Fruit fly (Drosophila melanogaster) whole organism, embryonic: Measurements from ENCODE around the gene Ir31a.

ENCODE experiments used
- ATbp ChIP-seq: fragments of 200-800 bp; sonication (Bioruptor generic); optimal IDR thresholded peaks from 2 replicates; lab custom pipeline; 2017; ENCODE audit warnings: missing biosample characterization, mild to moderate bottlenecking, missing genetic modification characterization, missing genetic modification reagents
- CG10274 ChIP-seq: fragments of 200-800 bp; sonication (Bioruptor generic); optimal IDR thresholded peaks from 3 replicates; lab custom pipeline; 2017; ENCODE audit warnings: missing biosample characterization, mild to moderate bottlenecking, missing genetic modification characterization
- CG10543 ChIP-seq: fragments of 200-800 bp; sonication (Bioruptor generic); optimal IDR thresholded peaks from 3 replicates; lab custom pipeline; 2017; ENCODE audit warnings: missing biosample characterization, mild to moderate bottlenecking, missing genetic modification characterization, moderate library complexity
- CG10979 ChIP-seq: fragments of 200-800 bp; sonication (Bioruptor generic); optimal IDR thresholded peaks from 2 replicates; lab custom pipeline; 2018; ENCODE audit warnings: missing biosample characterization, mild to moderate bottlenecking, missing genetic modification characterization, moderate library complexity
- CG11456 ChIP-seq: fragments of 200-800 bp; sonication (Bioruptor generic); IDR thresholded peaks from 3 replicates; pipeline ENCODE4 v1.3.6; 2022; ENCODE audit warnings: missing biosample characterization, missing genetic modification characterization
- CG12942 ChIP-seq: fragments of 200-800 bp; sonication (Bioruptor generic); optimal IDR thresholded peaks from 3 replicates; lab custom pipeline; 2016; ENCODE audit warnings: missing biosample characterization, missing genetic modification characterization
- CG14050 ChIP-seq: fragments of 200-800 bp; sonication (Bioruptor generic); IDR thresholded peaks from 3 replicates; pipeline ENCODE4 v1.3.6; 2022; ENCODE audit warnings: missing biosample characterization, missing genetic modification characterization
- CG15011 ChIP-seq: fragments of 200-800 bp; sonication (Bioruptor generic); optimal IDR thresholded peaks from 3 replicates; lab custom pipeline; 2018; ENCODE audit warnings: missing biosample characterization, mild to moderate bottlenecking, missing genetic modification characterization
- CG1603 ChIP-seq: fragments of 200-800 bp; sonication (Bioruptor generic); optimal IDR thresholded peaks from 2 replicates; lab custom pipeline; 2019; ENCODE audit warnings: missing biosample characterization, mild to moderate bottlenecking, missing genetic modification characterization, moderate library complexity
- CG17186 ChIP-seq: fragments of 200-800 bp; sonication (Bioruptor generic); optimal IDR thresholded peaks from 3 replicates; lab custom pipeline; 2017; ENCODE audit warnings: missing biosample characterization, missing genetic modification reagents, missing genetic modification characterization
- CG17612 ChIP-seq: fragments of 200-800 bp; sonication (Bioruptor generic); IDR thresholded peaks from 2 replicates; pipeline ENCODE4 v1.3.6; 2022; ENCODE audit warnings: missing biosample characterization, missing genetic modification characterization
- CG18764 ChIP-seq: fragments of 200-800 bp; sonication (Bioruptor generic); optimal IDR thresholded peaks from 3 replicates; lab custom pipeline; 2016; ENCODE audit warnings: missing biosample characterization, missing genetic modification characterization
- CG2875 ChIP-seq: fragments of 200-800 bp; sonication (Bioruptor generic); optimal IDR thresholded peaks from 2 replicates; lab custom pipeline; 2017; ENCODE audit warnings: missing biosample characterization, mild to moderate bottlenecking, missing genetic modification characterization, missing genetic modification reagents
- CG3065 ChIP-seq: fragments of 200-800 bp; sonication (Bioruptor generic); optimal IDR thresholded peaks from 2 replicates; lab custom pipeline; 2016; ENCODE audit warnings: missing biosample characterization, missing genetic modification characterization
- CG33557 ChIP-seq: fragments of 200-800 bp; sonication (Bioruptor generic); optimal IDR thresholded peaks from 2 replicates; lab custom pipeline; 2019; ENCODE audit warnings: missing biosample characterization, mild to moderate bottlenecking, missing genetic modification characterization, moderate library complexity
- CG5245 ChIP-seq: fragments of 200-800 bp; sonication (Bioruptor generic); optimal IDR thresholded peaks from 3 replicates; lab custom pipeline; 2016; ENCODE audit warnings: missing biosample characterization, missing genetic modification characterization
- CG6254 ChIP-seq: fragments of 200-800 bp; sonication (Bioruptor generic); optimal IDR thresholded peaks from 3 replicates; lab custom pipeline; 2017; ENCODE audit warnings: mild to moderate bottlenecking, missing biosample characterization, missing genetic modification reagents, missing genetic modification characterization
- CG6654 ChIP-seq: fragments of 200-800 bp; sonication (Bioruptor generic); optimal IDR thresholded peaks from 2 replicates; lab custom pipeline; 2017; ENCODE audit warnings: missing biosample characterization, mild to moderate bottlenecking, missing genetic modification characterization
- CG7357 ChIP-seq: fragments of 200-800 bp; sonication (Bioruptor generic); IDR thresholded peaks from 3 replicates; pipeline ENCODE4 v1.3.6; 2022; ENCODE audit warnings: missing biosample characterization, missing genetic modification characterization
- CG7839 ChIP-seq: fragments of 200-800 bp; sonication (Bioruptor generic); optimal IDR thresholded peaks from 3 replicates; lab custom pipeline; 2018; ENCODE audit warnings: missing biosample characterization, mild to moderate bottlenecking, missing genetic modification characterization, moderate library complexity
- CG7987 ChIP-seq: fragments of 200-800 bp; sonication (Bioruptor generic); optimal IDR thresholded peaks from 2 replicates; lab custom pipeline; 2018; ENCODE audit warnings: missing biosample characterization, mild to moderate bottlenecking, missing genetic modification characterization, moderate library complexity
- CG9609 ChIP-seq: fragments of 200-800 bp; sonication (Bioruptor generic); optimal IDR thresholded peaks from 3 replicates; lab custom pipeline; 2016; ENCODE audit warnings: missing biosample characterization, missing genetic modification characterization
- CG9817 ChIP-seq: fragments of 200-800 bp; sonication (Bioruptor generic); optimal IDR thresholded peaks from 2 replicates; lab custom pipeline; 2018; ENCODE audit warnings: missing biosample characterization, mild to moderate bottlenecking, missing genetic modification characterization, moderate library complexity
- CTCF ChIP-seq: fragments of 200-800 bp; sonication (Bioruptor generic); optimal IDR thresholded peaks from 2 replicates; lab custom pipeline; 2017; ENCODE audit warnings: missing biosample characterization, mild to moderate bottlenecking, missing genetic modification characterization, moderate library complexity
- Camta ChIP-seq: fragments of 200-800 bp; sonication (Bioruptor generic); optimal IDR thresholded peaks from 2 replicates; lab custom pipeline; 2016; ENCODE audit warnings: missing biosample characterization, missing genetic modification characterization
- Dp ChIP-seq: fragments of 200-800 bp; sonication (Bioruptor generic); optimal IDR thresholded peaks from 2 replicates; lab custom pipeline; 2018; ENCODE audit warnings: missing biosample characterization, mild to moderate bottlenecking, missing genetic modification characterization, moderate library complexity
- E2f2 ChIP-seq: fragments of 200-800 bp; sonication (Bioruptor generic); IDR thresholded peaks from 2 replicates; pipeline ENCODE4 v1.3.6; 2022; ENCODE audit warnings: missing biosample characterization, missing genetic modification characterization
- Mes4 ChIP-seq: fragments of 200-800 bp; sonication (Bioruptor generic); optimal IDR thresholded peaks from 2 replicates; lab custom pipeline; 2016; ENCODE audit warnings: missing biosample characterization, missing genetic modification characterization
- Mrtf ChIP-seq: fragments of 200-800 bp; sonication (Bioruptor generic); IDR thresholded peaks from 3 replicates; pipeline ENCODE4 v1.3.6; 2022; ENCODE audit warnings: missing biosample characterization, missing genetic modification characterization
- NC2α ChIP-seq: fragments of 200-800 bp; sonication (Bioruptor generic); optimal IDR thresholded peaks from 2 replicates; lab custom pipeline; 2016; ENCODE audit warnings: missing biosample characterization, missing genetic modification characterization
- Nf-YB ChIP-seq: fragments of 200-800 bp; sonication (Bioruptor generic); optimal IDR thresholded peaks from 3 replicates; lab custom pipeline; 2019; ENCODE audit warnings: missing biosample characterization, mild to moderate bottlenecking, missing genetic modification characterization, moderate library complexity
- Opbp ChIP-seq: fragments of 200-800 bp; sonication (Bioruptor generic); IDR thresholded peaks from 3 replicates; pipeline ENCODE4 v1.3.6; 2022; ENCODE audit warnings: missing biosample characterization, missing genetic modification characterization; ENCODE audit not compliant: partially characterized antibody
- Pdp1 ChIP-seq, 2 experiments: fragments of 200-800 bp; sonication (Bioruptor generic); optimal IDR thresholded peaks; 3 replicates each; lab custom pipeline; 2016; ENCODE audit warnings: missing biosample characterization in 2 of 2, missing genetic modification characterization in 2 of 2, mild to moderate bottlenecking in 1 of 2, moderate library complexity in 1 of 2
- Xrp1 ChIP-seq: fragments of 200-800 bp; sonication (Bioruptor generic); IDR thresholded peaks from 2 replicates; pipeline ENCODE4 v1.3.6; 2022; ENCODE audit warnings: missing biosample characterization, missing genetic modification characterization
- ash1 ChIP-seq: fragments of 200-800 bp; sonication (Bioruptor generic); optimal IDR thresholded peaks from 2 replicates; lab custom pipeline; 2018; ENCODE audit warnings: missing biosample characterization, mild to moderate bottlenecking, missing genetic modification characterization
- chn ChIP-seq: fragments of 200-800 bp; sonication (Bioruptor generic); optimal IDR thresholded peaks from 2 replicates; lab custom pipeline; 2016; ENCODE audit warnings: missing biosample characterization, missing genetic modification characterization
- fd96Cb ChIP-seq: fragments of 200-800 bp; sonication (Bioruptor generic); optimal IDR thresholded peaks from 2 replicates; lab custom pipeline; 2018; ENCODE audit warnings: missing biosample characterization, mild to moderate bottlenecking, missing genetic modification characterization, moderate library complexity
- pfk ChIP-seq: fragments of 200-800 bp; sonication (Bioruptor generic); optimal IDR thresholded peaks from 2 replicates; lab custom pipeline; 2018; ENCODE audit warnings: missing biosample characterization, mild to moderate bottlenecking, missing genetic modification characterization, moderate library complexity
- phol ChIP-seq: fragments of 200-800 bp; sonication (Bioruptor generic); optimal IDR thresholded peaks from 3 replicates; lab custom pipeline; 2018; ENCODE audit warnings: missing biosample characterization, mild to moderate bottlenecking, missing genetic modification characterization, moderate library complexity
- row ChIP-seq: fragments of 200-800 bp; sonication (Bioruptor generic); IDR thresholded peaks from 3 replicates; pipeline ENCODE4 v1.3.6; 2022; ENCODE audit warnings: missing biosample characterization, missing genetic modification characterization
- run ChIP-seq: fragments of 200-800 bp; sonication (Bioruptor generic); optimal IDR thresholded peaks from 3 replicates; lab custom pipeline; 2018; ENCODE audit warnings: missing biosample characterization, mild to moderate bottlenecking, missing genetic modification characterization
- sd ChIP-seq: fragments of 200-800 bp; sonication (Bioruptor generic); optimal IDR thresholded peaks from 3 replicates; lab custom pipeline; 2018; ENCODE audit warnings: missing biosample characterization, mild to moderate bottlenecking, missing genetic modification characterization, moderate library complexity
- sens ChIP-seq: fragments of 200-800 bp; sonication (Bioruptor generic); peaks from one replicate; lab custom pipeline; 2016; ENCODE audit warnings: missing biosample characterization, missing genetic modification characterization
- sqz ChIP-seq: fragments of 200-800 bp; sonication (Bioruptor generic); optimal IDR thresholded peaks from 3 replicates; lab custom pipeline; 2018; ENCODE audit warnings: missing biosample characterization, mild to moderate bottlenecking, missing genetic modification characterization
- toy ChIP-seq: fragments of 200-800 bp; sonication (Bioruptor generic); IDR thresholded peaks from 2 replicates; pipeline ENCODE4 v1.3.6; 2022; ENCODE audit warnings: missing biosample characterization, missing genetic modification characterization
- trem ChIP-seq: fragments of 200-800 bp; optimal IDR thresholded peaks from 3 replicates; lab custom pipeline; 2019; ENCODE audit warnings: missing biosample characterization, mild to moderate bottlenecking, missing genetic modification characterization, moderate library complexity
- unc-4 ChIP-seq: fragments of 200-800 bp; sonication (Bioruptor generic); IDR thresholded peaks from 2 replicates; pipeline ENCODE4 v1.3.6; 2022; ENCODE audit warnings: missing biosample characterization, missing genetic modification characterization; ENCODE audit not compliant: partially characterized antibody
- vfl ChIP-seq: fragments of 200-800 bp; sonication (Bioruptor generic); optimal IDR thresholded peaks from 2 replicates; lab custom pipeline; 2016; ENCODE audit warnings: missing biosample characterization, missing genetic modification characterization
- zfh1 ChIP-seq: fragments of 200-800 bp; sonication (Bioruptor generic); IDR thresholded peaks from 3 replicates; pipeline ENCODE4 v1.3.6; 2022; ENCODE audit warnings: missing biosample characterization, missing genetic modification characterization

Gene Ir31a

dm6 chr2L:10413251-10414127 lies 8.1 kb downstream of the Ir31a start, which contains the start of the genes CG5355 and Klp31E (continued):
- TF ChIP-seq CG3065 (GFP tag; lab: Kevin White, UChicago): no peak
- peak; percentile 88 for TF ChIP-seq row
- TF ChIP-seq CG9817 (tag; lab: Kevin White, UChicago): peak; percentile 74
- peak in 1 of 2 experiments; percentile 62 for TF ChIP-seq Pdp1 (GFP tag; optimal IDR thresholded peaks at IDR 0.05; lab: Kevin White, UChicago)
- TF ChIP-seq CG2875: peak; percentile 12
- no peak for TF ChIP-seq CG17612 (GFP tag; lab: Robert Waterston, UW)
- peak; percentile 42 for TF ChIP-seq CG6654 (GFP tag; lab: Kevin White, UChicago)
- TF ChIP-seq fd96Cb: peak; percentile 64
- TF ChIP-seq chn (GFP tag; lab: Kevin White, UChicago): peak; percentile 41
- peak; percentile 93 for TF ChIP-seq sens (GFP tag; lab: Kevin White, UChicago)
- TF ChIP-seq zfh1 (GFP tag; lab: Robert Waterston, UW): peak; percentile 57; the same call in 2 of the 3 replicates
- TF ChIP-seq CG10274 (GFP tag; lab: Kevin White, UChicago): peak; percentile 1
- TF ChIP-seq toy: no peak
- TF ChIP-seq CG7357 (GFP tag; lab: Robert Waterston, UW): peak; percentile 49; the same call in 1 of the 3 replicates
- TF ChIP-seq ash1 (GFP tag; lab: Kevin White, UChicago): no peak
- peak; percentile 72 for TF ChIP-seq CG10979
- TF ChIP-seq CG1603 (tag; lab: Kevin White, UChicago): peak; percentile 78
- TF ChIP-seq Nf-YB: peak; percentile 50
- TF ChIP-seq ATbp (GFP tag; lab: Kevin White, UChicago): no peak
- no peak for TF ChIP-seq CG17186 (GFP tag; lab: Kevin White, UChicago)
- TF ChIP-seq sqz (GFP tag; lab: Kevin White, UChicago): no peak
- no peak; the same call in 1 of the 2 replicates for TF ChIP-seq E2f2 (GFP tag; lab: Robert Waterston, UW)
- TF ChIP-seq CG18764: no peak
- TF ChIP-seq NC2α (GFP tag; lab: Kevin White, UChicago): no peak
- TF ChIP-seq CG6254: no peak
- TF ChIP-seq unc-4 (GFP tag; lab: Robert Waterston, UW): peak; percentile 65
- TF ChIP-seq run (tag; lab: Kevin White, UChicago): no peak
- TF ChIP-seq Xrp1: peak; percentile 56; the same call in 1 of the 2 replicates
- no peak for TF ChIP-seq Camta (GFP tag; lab: Kevin White, UChicago)
- peak; percentile 72 for TF ChIP-seq CG10543 (GFP tag; lab: Kevin White, UChicago)
- no peak; the same call in 2 of the 3 replicates for TF ChIP-seq Mrtf (GFP tag; lab: Robert Waterston, UW)
- no peak for TF ChIP-seq CG5245 (GFP tag; lab: Kevin White, UChicago)
- TF ChIP-seq CG12942 (GFP tag; lab: Kevin White, UChicago): peak; percentile 42
- no peak for TF ChIP-seq CG15011 (GFP tag; lab: Kevin White, UChicago)
- no peak for TF ChIP-seq Dp (GFP tag; lab: Kevin White, UChicago)
- TF ChIP-seq Mes4 (GFP tag; lab: Kevin White, UChicago): peak; percentile 46
- TF ChIP-seq Opbp (GFP tag; lab: Robert Waterston, UW): peak; percentile 71; the same call in 2 of the 3 replicates
- TF ChIP-seq phol (tag; lab: Kevin White, UChicago): peak; percentile 83
- no peak for TF ChIP-seq CG7987
- TF ChIP-seq CTCF: no peak
- TF ChIP-seq CG7839 (tag; lab: Kevin White, UChicago): peak; percentile 74
- peak; percentile 15 for TF ChIP-seq vfl (GFP tag; lab: Kevin White, UChicago)
- TF ChIP-seq CG14050 (GFP tag; lab: Robert Waterston, UW): no peak
- TF ChIP-seq CG33557: peak; percentile 76
- TF ChIP-seq trem (tag; lab: Kevin White, UChicago): peak; percentile 39
- peak; percentile 41 for TF ChIP-seq pfk
- 0 out of 3 replicates have a peak, but pooled peaks have one; percentile 42 for TF ChIP-seq CG11456 (GFP tag; lab: Robert Waterston, UW)
- TF ChIP-seq sd (tag; lab: Kevin White, UChicago): no peak
- peak; percentile 37 for TF ChIP-seq CG9609 (GFP tag; lab: Kevin White, UChicago)
